Worm (Caenorhabditis elegans): ENCODE results near the gene slc-30A9.

- TF ChIP-seq ref-1 (GFP tag; conservative IDR thresholded peaks at IDR 0.05) (no peak), med-1 (GFP tag; optimal IDR thresholded peaks at IDR 0.05; ENCODE audit: insufficient read depth) (no peak), flt-1 (GFP tag; IDR thresholded peaks at IDR 0.05) (no peak), ztf-29 (GFP tag; IDR thresholded peaks at IDR 0.05) (no peak), T22C8.4 (GFP tag; IDR thresholded peaks at IDR 0.05) (no peak), cog-1 (tag; optimal IDR thresholded peaks at IDR 0.05) (no peak), klf-2 (GFP tag; conservative IDR thresholded peaks at IDR 0.05) (no peak), ztf-23 (GFP tag; IDR thresholded peaks at IDR 0.05) (no peak)
These were observed 40.9 kb upstream of the slc-30A9 start, which contains the start of gene cest-25 for ce11 chrIII:2739469-2739868.

All from whole organism, midembryonic.